Fruit fly (Drosophila melanogaster) whole organism, wandering third instar larva: ENCODE data around the gene CG14302.

Source experiments
- br ChIP-seq: fragments of 200-800 bp; sonication (Bioruptor generic); optimal IDR thresholded peaks from 2 replicates; lab custom pipeline; 2016; ENCODE audit warnings: missing biosample characterization, missing genetic modification characterization
- dmrt93B ChIP-seq: fragments of 200-800 bp; sonication (Bioruptor generic); optimal IDR thresholded peaks from 2 replicates; lab custom pipeline; 2018; ENCODE audit warnings: missing biosample characterization, mild to moderate bottlenecking, missing genetic modification characterization
- h ChIP-seq: fragments of 200-800 bp; sonication (Bioruptor generic); optimal IDR thresholded peaks from 3 replicates; lab custom pipeline; 2016; ENCODE audit warnings: missing biosample characterization, mild to moderate bottlenecking, missing genetic modification characterization
- usp ChIP-seq: fragments of >200 bp; optimal IDR thresholded peaks from 2 replicates; lab custom pipeline; 2017; ENCODE audit warnings: missing biosample characterization, missing genetic modification characterization

DNA sequence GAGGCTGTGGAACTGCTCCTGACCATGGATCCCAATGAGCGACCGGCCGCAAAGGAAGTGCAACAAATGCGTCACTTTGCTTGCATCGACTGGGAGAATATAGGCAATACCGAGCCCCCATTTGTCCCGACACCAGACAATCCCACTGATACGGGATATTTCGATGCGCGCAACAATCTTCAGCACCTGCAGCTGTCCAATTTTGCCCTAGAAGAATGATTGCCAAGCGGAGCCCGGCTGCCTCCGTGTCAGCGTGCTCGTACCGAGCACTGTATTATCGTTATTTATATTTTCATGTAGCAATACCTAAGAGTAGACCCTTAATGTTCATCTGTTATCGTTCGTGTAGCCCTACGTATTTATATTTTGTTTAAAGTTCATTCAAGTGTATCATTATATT is 17.3 kb downstream of the CG14302 start:
- TF ChIP-seq br (GFP tag; lab: Kevin White, UChicago) = no peak
- TF ChIP-seq usp (GFP tag; lab: Kevin White, UChicago) = no peak
- TF ChIP-seq dmrt93B (GFP tag; lab: Kevin White, UChicago) = no peak
- no peak for TF ChIP-seq h
